Fruit fly (Drosophila melanogaster) whole organism, pupa: ENCODE data around the gene Gr93a.
A peak's percentile ranks its signal among the peaks of the same experiment; 100 is the strongest.

Experiments
- CG10348 ChIP-seq: fragments of 200-800 bp; sonication (Bioruptor generic); IDR thresholded peaks from 2 replicates; pipeline ENCODE4 v1.3.6; 2022; ENCODE audit warnings: missing biosample characterization, missing genetic modification characterization
- CG12605 ChIP-seq: fragments of 200-800 bp; sonication (Bioruptor generic); IDR thresholded peaks from 2 replicates; pipeline ENCODE4 v1.3.6; 2022; ENCODE audit warnings: missing biosample characterization, missing genetic modification characterization
- CG13204 ChIP-seq: fragments of 200-800 bp; sonication (Bioruptor generic); optimal IDR thresholded peaks from 2 replicates; lab custom pipeline; 2018; ENCODE audit warnings: missing biosample characterization, mild to moderate bottlenecking, missing genetic modification characterization, moderate library complexity
- CG14655 ChIP-seq: fragments of 200-800 bp; sonication (Bioruptor generic); optimal IDR thresholded peaks from 3 replicates; lab custom pipeline; 2017; ENCODE audit warnings: mild to moderate bottlenecking, missing biosample characterization, missing genetic modification reagents, missing genetic modification characterization
- CG15710 ChIP-seq: fragments of 200-800 bp; sonication (Bioruptor generic); optimal IDR thresholded peaks from 2 replicates; lab custom pipeline; 2018; ENCODE audit warnings: missing biosample characterization, mild to moderate bottlenecking, missing genetic modification characterization, moderate library complexity
- CG17806 ChIP-seq: fragments of 200-800 bp; sonication (Bioruptor generic); optimal IDR thresholded peaks from 2 replicates; lab custom pipeline; 2018; ENCODE audit warnings: missing biosample characterization, mild to moderate bottlenecking, missing genetic modification characterization, moderate library complexity
- CG32121 ChIP-seq: fragments of 200-800 bp; sonication (Bioruptor generic); IDR thresholded peaks from 2 replicates; pipeline ENCODE4 v1.3.6; 2022; ENCODE audit warnings: missing biosample characterization, missing genetic modification characterization
- CG34367 ChIP-seq: fragments of 200-800 bp; sonication (Bioruptor generic); optimal IDR thresholded peaks from 2 replicates; lab custom pipeline; 2018; ENCODE audit warnings: missing biosample characterization, mild to moderate bottlenecking, missing genetic modification characterization
- CG4496 ChIP-seq: fragments of 200-800 bp; sonication (Bioruptor generic); IDR thresholded peaks from 3 replicates; pipeline ENCODE4 v1.3.6; 2022; ENCODE audit warnings: missing biosample characterization, missing genetic modification characterization
- CG8159 ChIP-seq: fragments of 200-800 bp; sonication (Bioruptor generic); optimal IDR thresholded peaks from 3 replicates; lab custom pipeline; 2018; ENCODE audit warnings: missing biosample characterization, mild to moderate bottlenecking, missing genetic modification characterization, moderate library complexity
- CG8301 ChIP-seq: fragments of 200-800 bp; sonication (Bioruptor generic); optimal IDR thresholded peaks from 2 replicates; lab custom pipeline; 2018; ENCODE audit warnings: missing biosample characterization, mild to moderate bottlenecking, missing genetic modification characterization
- CG9948 ChIP-seq: fragments of 200-800 bp; sonication (Bioruptor generic); optimal IDR thresholded peaks from 2 replicates; lab custom pipeline; 2018; ENCODE audit warnings: missing biosample characterization, mild to moderate bottlenecking, missing genetic modification characterization, moderate library complexity
- D1 ChIP-seq: fragments of 200-800 bp; sonication (Bioruptor generic); optimal IDR thresholded peaks from 2 replicates; lab custom pipeline; 2018; ENCODE audit warnings: missing biosample characterization, mild to moderate bottlenecking, missing genetic modification characterization, moderate library complexity
- EcR ChIP-seq: fragments of 200-800 bp; sonication (Bioruptor generic); optimal IDR thresholded peaks from 3 replicates; lab custom pipeline; 2019; ENCODE audit warnings: missing biosample characterization, missing genetic modification characterization, mild to moderate bottlenecking, moderate library complexity, missing genetic modification reagents
- Ets98B ChIP-seq: fragments of 200-800 bp; sonication (Bioruptor generic); IDR thresholded peaks from 2 replicates; pipeline ENCODE4 v1.3.6; 2022; ENCODE audit warnings: missing biosample characterization, missing genetic modification characterization
- Pif1A ChIP-seq: fragments of 200-800 bp; sonication (Bioruptor generic); optimal IDR thresholded peaks from 3 replicates; lab custom pipeline; 2016; ENCODE audit warnings: missing biosample characterization, missing genetic modification characterization
- Pif1B ChIP-seq: fragments of 200-800 bp; sonication (Bioruptor generic); optimal IDR thresholded peaks from 3 replicates; lab custom pipeline; 2016; ENCODE audit warnings: missing biosample characterization, missing genetic modification characterization
- Snoo ChIP-seq: fragments of 200-800 bp; sonication (Bioruptor generic); optimal IDR thresholded peaks from 3 replicates; lab custom pipeline; 2017; ENCODE audit warnings: missing biosample characterization, mild to moderate bottlenecking, missing genetic modification characterization, inconsistent platforms
- fd96Ca ChIP-seq: fragments of 200-800 bp; sonication (Bioruptor generic); IDR thresholded peaks from 3 replicates; pipeline ENCODE4 v1.3.6; 2022; ENCODE audit warnings: missing biosample characterization, missing genetic modification characterization
- gl ChIP-seq: fragments of 200-800 bp; sonication (Bioruptor generic); optimal IDR thresholded peaks from 2 replicates; lab custom pipeline; 2018; ENCODE audit warnings: missing biosample characterization, mild to moderate bottlenecking, missing genetic modification characterization
- rn ChIP-seq: fragments of 200-800 bp; sonication (Bioruptor generic); IDR thresholded peaks from 2 replicates; pipeline ENCODE4 v1.3.6; 2022; ENCODE audit warnings: missing biosample characterization, missing genetic modification characterization

Gene Gr93a

dm6 chr3R:21840432-21840831, 8.1 kb downstream of the Gr93a start:
- TF ChIP-seq Pif1A (GFP tag; lab: Kevin White, UChicago) (no peak), CG17806 (tag; lab: Kevin White, UChicago) (no peak), rn (GFP tag; lab: Robert Waterston, UW) (no peak)

dm6 chr3R:21841474-21842376, 9.4 kb downstream of the Gr93a start:
- TF ChIP-seq EcR (GFP tag; lab: Kevin White, UChicago) (peak; percentile 55), CG17806 (tag; lab: Kevin White, UChicago) (peak; percentile 41), rn (GFP tag; lab: Robert Waterston, UW) (no peak), CG13204 (GFP tag; lab: Kevin White, UChicago) (peak; percentile 16), CG9948 (tag; lab: Kevin White, UChicago) (peak; percentile 42), CG8159 (tag; lab: Kevin White, UChicago) (peak; percentile 69), CG32121 (GFP tag; lab: Robert Waterston, UW) (no peak), CG15710 (tag; lab: Kevin White, UChicago) (peak; percentile 29), CG12605 (GFP tag; lab: Robert Waterston, UW) (no peak)

dm6 chr3R:21843665-21844064, 11.4 kb downstream of the Gr93a start, which contains the start of gene Gr93b:
Gene Gr93b, minus strand, starts transcription at chr3R:21843765.
- TF ChIP-seq Pif1B (GFP tag; lab: Kevin White, UChicago), result no peak
- TF ChIP-seq CG15710 (tag; lab: Kevin White, UChicago), result no peak
- TF ChIP-seq CG10348 (GFP tag; lab: Robert Waterston, UW), result no peak
- no peak for TF ChIP-seq CG17806 (tag; lab: Kevin White, UChicago)
- no peak for TF ChIP-seq D1 (tag; lab: Kevin White, UChicago)
- TF ChIP-seq CG34367, result no peak
- no peak for TF ChIP-seq Snoo
- no peak for TF ChIP-seq gl
- TF ChIP-seq CG14655, result no peak
- no peak for TF ChIP-seq CG9948 (tag; lab: Kevin White, UChicago)
- no peak for TF ChIP-seq CG8159 (tag; lab: Kevin White, UChicago)
- TF ChIP-seq CG32121 (GFP tag; lab: Robert Waterston, UW), result no peak
- TF ChIP-seq fd96Ca, result no peak
- TF ChIP-seq CG8301, result no peak
- no peak for TF ChIP-seq EcR (GFP tag; lab: Kevin White, UChicago)
- TF ChIP-seq Pif1A (GFP tag; lab: Kevin White, UChicago), result no peak

- TF ChIP-seq Ets98B (GFP tag; lab: Robert Waterston, UW) (no peak), CG8301 (no peak), Pif1B (GFP tag; lab: Kevin White, UChicago) (no peak), fd96Ca (no peak), CG12605 (GFP tag; lab: Robert Waterston, UW) (no peak), CG10348 (GFP tag; lab: Robert Waterston, UW) (no peak), CG32121 (GFP tag; lab: Robert Waterston, UW) (no peak), Pif1A (GFP tag; lab: Kevin White, UChicago) (no peak), CG13204 (GFP tag; lab: Kevin White, UChicago) (no peak), CG9948 (tag; lab: Kevin White, UChicago) (no peak), gl (no peak), CG14655 (no peak), D1 (tag; lab: Kevin White, UChicago) (no peak), CG8159 (tag; lab: Kevin White, UChicago) (no peak)
- TF ChIP-seq, all 21 proteins: peak for 0
Observed at dm6 chr3R:21845165-21845564, 12.9 kb downstream of the Gr93a start, which contains the start of gene Gr93c. Gene Gr93c, minus strand, starts transcription at chr3R:21845265.

- TF ChIP-seq Ets98B (GFP tag; lab: Robert Waterston, UW) (no peak), fd96Ca (no peak), CG34367 (no peak), Pif1A (GFP tag; lab: Kevin White, UChicago) (no peak)
Observed at dm6 chr3R:21846559-21846958, 14.3 kb downstream of the Gr93a start, which contains the start of gene Gr93d. Gene Gr93d, minus strand, starts transcription at chr3R:21846659.

- TF ChIP-seq CG15710 (tag; lab: Kevin White, UChicago), result no peak
- no peak for TF ChIP-seq CG17806 (tag; lab: Kevin White, UChicago)
- TF ChIP-seq Pif1B (GFP tag; lab: Kevin White, UChicago), result no peak
- TF ChIP-seq CG34367, result no peak
- TF ChIP-seq CG12605 (GFP tag; lab: Robert Waterston, UW), result no peak
- no peak for TF ChIP-seq CG14655
- TF ChIP-seq fd96Ca, result no peak
- no peak for TF ChIP-seq CG32121 (GFP tag; lab: Robert Waterston, UW)
- TF ChIP-seq Ets98B (GFP tag; lab: Robert Waterston, UW), result 0 out of 2 replicates have a peak, but pooled peaks have one; percentile 10
- no peak for TF ChIP-seq CG8301
- TF ChIP-seq CG4496, result peak; percentile 65; the same call in 2 of the 3 replicates
- TF ChIP-seq CG9948 (tag; lab: Kevin White, UChicago), result no peak
Observed at dm6 chr3R:21847438-21847837, 15.1 kb downstream of the Gr93a start.
